Worm (Caenorhabditis elegans) whole organism, L4/young adult: ENCODE results near the gene vem-1.

Source experiments
- W03F9.2 ChIP-seq: fragments of 150-350 bp; optimal IDR thresholded peaks from 2 replicates; lab custom pipeline; 2014; ENCODE audit warnings: missing biosample characterization, missing genetic modification characterization
- dao-5 ChIP-seq: sonication (generic microtip); optimal IDR thresholded peaks from 2 replicates; lab custom pipeline; 2016; ENCODE audit warnings: missing genotype, missing genetic modification characterization, moderate library complexity, missing compliant biosample characterization
- him-1 ChIP-seq: sonication (generic microtip); optimal IDR thresholded peaks from 2 replicates; lab custom pipeline; 2016; ENCODE audit warnings: missing genotype, missing genetic modification reagents, missing genetic modification characterization, missing compliant biosample characterization

The vem-1 gene

DNA sequence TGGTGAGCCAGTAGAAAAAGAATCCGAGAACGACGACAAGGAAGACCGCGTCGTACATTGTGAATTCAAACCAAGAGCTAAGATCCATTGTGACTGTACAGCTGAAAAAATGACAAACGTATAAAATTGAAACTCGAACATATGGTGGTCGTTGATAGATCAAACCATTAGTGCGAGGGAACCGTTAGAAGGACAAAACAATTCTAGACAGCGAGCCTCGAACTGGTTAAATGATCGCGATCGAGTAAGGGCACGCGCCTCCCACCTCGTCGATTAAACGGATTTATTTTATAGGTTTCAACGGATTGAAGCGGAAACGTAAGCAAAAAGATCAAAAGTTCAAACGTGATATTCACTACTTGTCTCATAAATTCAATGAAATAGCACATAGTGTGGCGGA is at the start of gene vem-1:
vem-1 (minus strand) TSS at position 101 of the 400 bp plus-strand sequence.
- TF ChIP-seq him-1, result no peak
- no peak for TF ChIP-seq dao-5
- no peak for TF ChIP-seq W03F9.2 (tag; lab: Kevin White, UChicago)

DNA sequence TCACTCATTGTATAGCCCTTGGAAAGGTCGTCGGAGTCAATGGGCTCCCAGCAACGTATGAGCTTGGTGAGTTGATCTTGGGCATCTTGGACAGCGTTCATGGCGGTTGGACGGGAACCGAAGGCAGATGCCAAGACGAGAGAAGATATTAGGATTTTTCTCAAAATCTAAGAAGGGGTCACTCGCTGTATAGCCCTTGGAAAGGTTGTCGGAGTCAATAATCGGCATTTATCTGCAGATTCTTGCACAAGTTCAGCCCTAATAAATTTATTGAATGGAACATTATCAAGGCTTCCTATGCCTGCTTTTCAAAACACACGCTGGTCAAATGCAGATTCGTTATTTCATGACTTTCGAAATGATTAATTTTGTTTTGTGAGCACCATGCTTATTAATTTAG is 49.4 kb upstream of the vem-1 start, which contains the start of gene C02B8.7:
C02B8.7 (minus strand) TSS at position 101 of the 400 bp plus-strand sequence.
- TF ChIP-seq dao-5, result no peak
- TF ChIP-seq W03F9.2 (tag; lab: Kevin White, UChicago), result no peak
- TF ChIP-seq him-1, result no peak

DNA sequence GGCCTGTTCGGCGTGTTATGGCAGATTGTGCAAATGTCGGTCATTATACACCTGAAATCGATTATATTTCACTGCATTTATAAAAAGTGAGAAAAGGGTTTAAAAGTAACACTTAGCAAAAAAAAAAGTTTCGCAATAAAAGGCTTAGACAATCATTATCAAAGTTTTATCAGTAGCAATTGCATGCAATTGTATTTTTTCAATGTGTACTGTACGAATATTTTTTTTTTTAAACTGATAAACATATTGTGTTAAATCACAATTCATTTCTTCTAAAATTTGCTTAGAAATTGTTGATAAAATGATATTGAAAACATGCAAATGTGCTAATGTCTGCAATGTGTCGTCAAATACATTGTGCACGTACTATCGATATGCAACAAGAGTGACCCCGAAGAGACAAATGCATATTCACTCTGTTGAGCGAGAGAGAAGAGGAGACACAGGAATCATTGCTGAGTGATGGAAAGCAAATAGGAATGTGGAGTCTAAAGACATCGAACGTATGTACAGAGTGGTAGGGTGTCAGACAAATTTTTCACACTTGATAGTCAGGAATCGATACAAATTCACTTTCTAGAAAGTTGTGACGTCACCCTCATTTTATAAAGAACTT is 48.0 kb upstream of the vem-1 start, which contains the start of gene C02B8.6:
C02B8.6 (minus strand) TSS at position 51 of the 616 bp plus-strand sequence.
- TF ChIP-seq W03F9.2 (tag; lab: Kevin White, UChicago), result peak; percentile 48
- TF ChIP-seq him-1, result no peak

DNA sequence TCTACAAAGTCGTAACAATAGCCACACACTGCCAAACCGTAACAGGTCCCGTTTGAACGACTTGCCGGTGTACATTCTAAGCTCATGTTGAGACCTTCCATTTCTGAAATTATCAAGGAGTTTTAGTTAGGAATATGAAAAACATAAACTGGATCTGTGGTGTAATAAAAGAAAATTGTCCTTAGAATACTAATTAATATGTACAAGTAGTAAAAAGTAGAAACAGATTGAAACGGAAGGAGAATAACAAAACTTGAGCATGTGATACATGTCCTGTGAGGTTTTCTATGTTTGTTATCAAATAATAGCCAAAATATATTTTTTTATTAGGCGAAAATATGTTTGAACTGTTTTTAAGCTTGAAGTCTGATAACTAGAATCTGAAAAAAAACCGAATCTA is 41.2 kb upstream of the vem-1 start, which contains the start of gene frpr-1:
frpr-1 (minus strand) TSS at position 101 of the 400 bp plus-strand sequence.
- TF ChIP-seq dao-5, result no peak
- TF ChIP-seq W03F9.2 (tag; lab: Kevin White, UChicago), result no peak
- TF ChIP-seq him-1, result no peak

DNA sequence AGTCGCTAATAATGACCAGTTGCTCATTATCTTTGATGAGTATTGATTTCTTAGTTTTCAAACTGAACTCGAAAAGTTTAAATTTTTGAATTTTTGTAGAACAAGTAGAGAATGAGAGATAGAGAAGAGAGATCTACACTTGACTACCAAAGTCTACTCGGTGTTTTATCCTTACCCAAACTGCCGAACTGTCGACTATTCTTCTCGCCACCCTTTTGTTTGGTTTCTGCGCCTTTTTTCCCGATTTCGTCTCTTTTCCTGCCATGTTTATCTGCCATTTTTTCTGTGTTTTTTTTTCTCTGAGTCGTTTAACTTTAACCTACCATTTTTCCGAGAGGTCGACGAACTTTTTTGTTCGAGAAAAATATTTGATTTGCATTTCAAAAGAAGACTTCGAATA is 34.8 kb upstream of the vem-1 start, which contains the start of gene C02B8.12:
C02B8.12 (minus strand) TSS at position 175 of the 400 bp plus-strand sequence.
- no peak for TF ChIP-seq dao-5
- no peak for TF ChIP-seq him-1
- no peak for TF ChIP-seq W03F9.2 (tag; lab: Kevin White, UChicago)

DNA sequence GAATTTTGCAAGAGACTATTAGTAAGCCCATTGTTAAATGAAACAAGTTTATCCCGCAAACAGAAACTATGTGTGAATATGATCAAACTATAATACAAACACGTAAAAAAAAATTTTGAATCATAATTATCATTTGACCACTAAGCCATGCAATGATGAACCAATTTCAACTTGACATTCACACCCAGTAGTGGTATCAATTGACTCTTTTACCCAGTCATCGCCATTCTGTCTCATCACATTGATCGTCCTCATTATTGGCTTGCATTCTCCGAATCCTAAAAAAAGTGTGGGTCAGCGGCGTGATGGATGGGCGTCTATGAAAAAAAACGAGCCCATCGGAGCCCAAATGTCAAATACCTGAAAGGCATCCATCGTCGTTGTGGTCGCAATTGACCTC is 31.9 kb upstream of the vem-1 start:
- TF ChIP-seq him-1 (no peak), dao-5 (no peak), W03F9.2 (tag; lab: Kevin White, UChicago) (no peak)

DNA sequence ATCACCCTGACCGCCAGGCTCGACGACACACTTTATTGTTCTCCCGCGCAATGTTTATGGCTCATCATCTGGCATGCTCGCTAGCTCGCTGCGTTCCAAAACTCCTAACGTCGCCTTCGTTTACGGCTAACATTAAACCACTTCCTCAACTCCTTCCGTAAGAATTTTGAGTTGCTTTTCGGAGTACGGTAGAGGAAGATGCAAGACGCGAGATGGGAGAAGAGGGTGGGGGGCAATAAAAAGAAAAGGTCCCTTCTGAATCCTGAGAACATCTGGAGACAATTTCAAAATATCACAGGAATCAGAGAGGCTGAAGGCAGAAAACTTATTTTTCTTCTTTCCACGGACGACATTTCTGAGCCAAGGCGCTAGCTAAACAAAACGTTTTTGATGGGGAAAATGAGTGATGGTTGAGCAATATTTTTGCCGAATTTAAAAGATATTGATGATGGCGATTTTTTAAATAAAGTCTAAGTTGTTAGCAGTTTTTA is 29.5 kb upstream of the vem-1 start:
- no peak for TF ChIP-seq him-1
- TF ChIP-seq W03F9.2 (tag; lab: Kevin White, UChicago), result no peak
- TF ChIP-seq dao-5, result no peak

DNA sequence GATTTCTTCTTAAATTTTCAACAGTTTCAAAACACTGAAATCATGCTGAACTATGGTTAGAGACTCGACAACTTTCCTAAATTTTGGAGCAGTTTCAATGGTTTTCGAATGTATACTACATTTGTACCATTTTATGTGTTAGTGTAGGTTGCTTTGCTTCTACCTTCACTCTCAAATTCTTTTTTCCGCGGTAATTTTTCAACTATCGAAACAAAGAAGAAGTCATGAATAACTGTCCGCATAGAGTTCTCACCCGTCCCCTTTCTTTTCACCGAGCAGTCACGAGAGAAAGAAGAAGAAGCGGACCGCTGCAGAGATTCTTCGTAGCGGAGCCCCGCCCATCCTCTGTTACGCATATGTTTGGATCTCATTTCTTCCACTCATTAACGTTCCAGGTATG is 27.8 kb upstream of the vem-1 start, which contains the start of gene hlh-8:
hlh-8 (plus strand) TSS at position 301 of the 400 bp plus-strand sequence.
- TF ChIP-seq dao-5, result no peak
- no peak for TF ChIP-seq him-1
- no peak for TF ChIP-seq W03F9.2 (tag; lab: Kevin White, UChicago)

DNA sequence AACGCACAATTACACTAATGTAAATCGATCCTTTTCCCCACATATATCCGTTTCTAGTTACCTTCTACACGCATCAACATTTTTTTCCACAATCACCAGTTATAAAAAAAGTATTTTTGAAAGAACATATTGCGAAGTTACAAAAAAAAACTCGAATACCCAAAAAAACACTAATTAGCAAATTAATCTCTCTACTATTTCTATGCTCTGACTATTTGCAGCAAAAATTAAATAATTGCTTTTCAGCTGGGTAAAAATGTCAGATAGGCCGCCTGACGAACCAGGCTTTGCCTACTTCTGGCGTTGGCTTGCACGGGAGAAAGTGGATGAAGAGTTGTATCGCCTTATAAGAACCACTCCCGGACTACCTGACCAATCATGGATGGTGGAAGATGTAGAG is 21.8 kb upstream of the vem-1 start, which contains the start of gene K07E3.1:
K07E3.1 (plus strand) TSS at position 247 of the 400 bp plus-strand sequence.
- TF ChIP-seq dao-5, result no peak
- no peak for TF ChIP-seq W03F9.2 (tag; lab: Kevin White, UChicago)
- TF ChIP-seq him-1, result no peak

DNA sequence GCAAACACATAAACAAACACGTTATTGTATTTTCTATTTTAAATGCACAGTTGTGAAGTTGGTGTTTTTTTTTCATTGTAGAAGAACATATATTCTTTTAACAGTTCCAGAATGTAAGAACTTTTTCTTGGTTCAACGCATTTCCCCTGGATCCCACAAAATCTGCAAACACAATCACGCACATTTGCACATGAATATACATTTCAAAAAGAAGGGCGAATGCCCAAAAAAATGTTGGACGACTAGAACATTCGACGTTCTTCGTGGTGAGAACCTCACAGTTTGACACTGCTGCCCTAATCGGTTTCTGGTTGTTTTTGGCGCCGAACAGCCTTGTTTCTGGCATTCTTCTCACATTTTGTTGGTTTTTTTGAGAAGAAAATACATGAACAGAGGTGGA is 21.2 kb upstream of the vem-1 start:
- TF ChIP-seq dao-5, result no peak
- peak; percentile 24 for TF ChIP-seq W03F9.2 (tag; lab: Kevin White, UChicago)

DNA sequence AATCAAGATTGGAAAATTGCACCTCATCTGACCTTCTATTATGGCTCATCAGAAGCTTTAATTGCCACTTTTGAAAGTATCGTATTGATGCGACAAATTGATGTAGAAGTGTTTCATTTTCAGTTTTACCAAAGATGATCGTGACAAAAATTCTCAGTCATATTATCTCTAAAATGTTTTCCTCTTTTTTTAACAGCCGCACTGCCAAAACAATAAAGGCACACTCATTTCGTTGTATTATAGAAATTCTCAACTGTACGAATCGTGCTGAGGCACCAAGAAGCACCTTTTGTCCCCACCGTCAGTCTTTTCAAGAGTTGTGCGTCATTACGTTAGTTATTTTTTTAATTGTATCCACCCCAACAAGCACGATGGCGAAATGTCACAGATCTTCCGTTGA is 19.5 kb upstream of the vem-1 start, which contains the start of gene K07E3.9:
K07E3.9 (plus strand) TSS at position 301 of the 400 bp plus-strand sequence.
- TF ChIP-seq W03F9.2 (tag; lab: Kevin White, UChicago) (no peak), dao-5 (no peak), him-1 (no peak)

DNA sequence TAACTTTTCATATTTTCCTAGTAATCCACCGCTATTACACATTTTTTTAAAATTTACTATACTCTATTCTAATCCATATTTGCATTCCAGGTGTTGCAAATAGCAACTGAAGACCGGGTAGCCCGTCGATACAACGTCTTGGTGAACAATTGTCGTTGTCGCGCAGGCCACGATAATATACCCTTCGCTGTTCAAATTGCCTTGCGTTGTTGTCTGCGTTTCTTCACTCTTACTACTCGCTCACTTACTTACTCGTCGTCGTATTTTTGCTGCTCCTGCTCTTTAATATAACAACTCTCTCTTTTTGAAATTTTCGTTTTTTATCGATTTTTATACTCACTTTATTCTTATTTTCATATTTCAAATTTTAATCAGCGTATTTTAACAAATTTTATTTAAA is 15.5 kb upstream of the vem-1 start, which contains the start of gene K07E3.2:
K07E3.2 (plus strand) TSS at position 400 of the 400 bp plus-strand sequence.
- TF ChIP-seq W03F9.2 (tag; lab: Kevin White, UChicago), result no peak
- TF ChIP-seq him-1, result no peak
- TF ChIP-seq dao-5, result no peak

DNA sequence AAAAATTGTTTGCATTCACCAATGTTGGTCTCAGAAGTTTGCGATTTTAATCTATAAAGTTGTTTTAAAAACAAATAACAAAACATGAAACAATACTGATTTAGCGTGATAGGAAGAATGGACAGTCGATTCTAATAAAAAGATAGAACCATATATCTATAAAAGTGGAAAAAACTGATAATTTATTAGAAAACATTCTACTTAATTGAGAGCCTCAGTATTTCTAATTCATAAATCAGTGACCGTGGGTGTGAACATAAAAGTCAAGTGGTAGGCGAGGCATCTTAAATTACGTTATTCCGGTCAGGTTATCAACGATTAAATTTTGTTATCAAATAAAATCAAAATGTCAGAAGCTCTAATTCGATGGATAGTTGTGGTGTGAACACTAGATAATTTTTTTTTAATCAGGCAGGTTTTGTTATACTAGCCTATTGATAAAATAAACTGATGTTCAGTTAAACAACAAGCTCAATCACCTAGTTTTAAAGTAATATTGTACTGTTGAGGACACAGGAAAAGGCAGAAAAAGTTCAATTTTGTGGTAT is 10.5 kb upstream of the vem-1 start, which contains the start of gene catp-5:
catp-5 (minus strand) TSS at position 51 of the 548 bp plus-strand sequence.
- no peak for TF ChIP-seq him-1

DNA sequence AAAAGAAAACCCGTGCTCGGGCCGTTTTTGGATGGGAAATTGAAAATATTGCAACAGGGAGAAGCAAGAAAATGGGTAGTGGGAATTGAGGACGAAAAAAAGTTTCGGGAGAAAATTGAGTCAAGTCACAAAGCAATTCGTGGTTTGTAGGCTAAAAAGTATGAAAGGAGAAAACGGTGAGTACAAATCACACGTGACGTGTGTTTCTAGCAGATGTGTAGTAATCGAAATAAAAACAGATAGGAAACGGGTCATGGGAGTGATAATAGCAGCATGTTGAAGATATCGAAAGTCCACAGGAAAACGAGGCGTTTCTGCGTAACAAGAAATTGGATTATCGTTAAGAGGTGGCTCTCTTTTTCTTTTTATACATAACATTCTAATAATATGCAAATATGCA is 1.5 kb upstream of the vem-1 start:
- TF ChIP-seq W03F9.2 (tag; lab: Kevin White, UChicago) (no peak), dao-5 (no peak), him-1 (no peak)
